Fruit fly (Drosophila melanogaster): ENCODE measurements around the gene CG12991.

CG12991 gene

dm6 chrX:17640837-17641236, 61.2 kb downstream of the CG12991 start:
- TF ChIP-seq Rel (GFP tag; optimal IDR thresholded peaks at IDR 0.05) (no peak), Rel (tag; optimal IDR thresholded peaks at IDR 0.05) (no peak), Hnf4 (GFP tag; optimal IDR thresholded peaks at IDR 0.05) (no peak), br (GFP tag; optimal IDR thresholded peaks at IDR 0.05) (no peak), sage (GFP tag; optimal IDR thresholded peaks at IDR 0.05) (no peak), Sp1 (GFP tag; optimal IDR thresholded peaks at IDR 0.05) (no peak), tai (GFP tag; optimal IDR thresholded peaks at IDR 0.05) (no peak)

Measured in whole organism, wandering third instar larva.